Worm (Caenorhabditis elegans): Measurements from ENCODE around the gene ifg-1.

ce11 chrII:8259674-8260073 lies 42.7 kb downstream of the ifg-1 start:
- TF ChIP-seq ama-1 (optimal IDR thresholded peaks at IDR 0.05) (no peak), hmbx-1 (tag; optimal IDR thresholded peaks at IDR 0.05) (no peak), hnd-1 (tag; optimal IDR thresholded peaks at IDR 0.05) (no peak), tbx-11 (GFP tag; IDR thresholded peaks at IDR 0.05) (no peak), flt-1 (GFP tag; IDR thresholded peaks at IDR 0.05) (no peak), scrt-1 (GFP tag; IDR thresholded peaks at IDR 0.05) (no peak), ceh-13 (GFP tag; optimal IDR thresholded peaks at IDR 0.05) (no peak), tbx-37 (GFP tag; conservative IDR thresholded peaks at IDR 0.05) (no peak), pes-1 (GFP tag; IDR thresholded peaks at IDR 0.05) (no peak), tra-4 (tag; optimal IDR thresholded peaks at IDR 0.05) (no peak), sea-1 (GFP tag; conservative IDR thresholded peaks at IDR 0.05) (no peak), ceh-36 (tag; optimal IDR thresholded peaks at IDR 0.05) (no peak), F13C5.2 (tag; optimal IDR thresholded peaks at IDR 0.05) (no peak)

Measured in whole organism, early embryonic.